Fruit fly (Drosophila melanogaster) whole organism, pupa: ENCODE results near the gene Slbp.

Experiments
- CG10348 ChIP-seq: fragments of 200-800 bp; sonication (Bioruptor generic); IDR thresholded peaks from 2 replicates; pipeline ENCODE4 v1.3.6; 2022; ENCODE audit warnings: missing biosample characterization, missing genetic modification characterization
- CG12605 ChIP-seq: fragments of 200-800 bp; sonication (Bioruptor generic); IDR thresholded peaks from 2 replicates; pipeline ENCODE4 v1.3.6; 2022; ENCODE audit warnings: missing biosample characterization, missing genetic modification characterization
- CG13204 ChIP-seq: fragments of 200-800 bp; sonication (Bioruptor generic); optimal IDR thresholded peaks from 2 replicates; lab custom pipeline; 2018; ENCODE audit warnings: missing biosample characterization, mild to moderate bottlenecking, missing genetic modification characterization, moderate library complexity
- CG14655 ChIP-seq: fragments of 200-800 bp; sonication (Bioruptor generic); optimal IDR thresholded peaks from 3 replicates; lab custom pipeline; 2017; ENCODE audit warnings: mild to moderate bottlenecking, missing biosample characterization, missing genetic modification reagents, missing genetic modification characterization
- CG15710 ChIP-seq: fragments of 200-800 bp; sonication (Bioruptor generic); optimal IDR thresholded peaks from 2 replicates; lab custom pipeline; 2018; ENCODE audit warnings: missing biosample characterization, mild to moderate bottlenecking, missing genetic modification characterization, moderate library complexity
- CG17806 ChIP-seq: fragments of 200-800 bp; sonication (Bioruptor generic); optimal IDR thresholded peaks from 2 replicates; lab custom pipeline; 2018; ENCODE audit warnings: missing biosample characterization, mild to moderate bottlenecking, missing genetic modification characterization, moderate library complexity
- CG32121 ChIP-seq: fragments of 200-800 bp; sonication (Bioruptor generic); IDR thresholded peaks from 2 replicates; pipeline ENCODE4 v1.3.6; 2022; ENCODE audit warnings: missing biosample characterization, missing genetic modification characterization
- CG34367 ChIP-seq: fragments of 200-800 bp; sonication (Bioruptor generic); optimal IDR thresholded peaks from 2 replicates; lab custom pipeline; 2018; ENCODE audit warnings: missing biosample characterization, mild to moderate bottlenecking, missing genetic modification characterization
- CG4496 ChIP-seq: fragments of 200-800 bp; sonication (Bioruptor generic); IDR thresholded peaks from 3 replicates; pipeline ENCODE4 v1.3.6; 2022; ENCODE audit warnings: missing biosample characterization, missing genetic modification characterization
- CG8159 ChIP-seq: fragments of 200-800 bp; sonication (Bioruptor generic); optimal IDR thresholded peaks from 3 replicates; lab custom pipeline; 2018; ENCODE audit warnings: missing biosample characterization, mild to moderate bottlenecking, missing genetic modification characterization, moderate library complexity
- CG8301 ChIP-seq: fragments of 200-800 bp; sonication (Bioruptor generic); optimal IDR thresholded peaks from 2 replicates; lab custom pipeline; 2018; ENCODE audit warnings: missing biosample characterization, mild to moderate bottlenecking, missing genetic modification characterization
- CG9948 ChIP-seq: fragments of 200-800 bp; sonication (Bioruptor generic); optimal IDR thresholded peaks from 2 replicates; lab custom pipeline; 2018; ENCODE audit warnings: missing biosample characterization, mild to moderate bottlenecking, missing genetic modification characterization, moderate library complexity
- D1 ChIP-seq: fragments of 200-800 bp; sonication (Bioruptor generic); optimal IDR thresholded peaks from 2 replicates; lab custom pipeline; 2018; ENCODE audit warnings: missing biosample characterization, mild to moderate bottlenecking, missing genetic modification characterization, moderate library complexity
- EcR ChIP-seq: fragments of 200-800 bp; sonication (Bioruptor generic); optimal IDR thresholded peaks from 3 replicates; lab custom pipeline; 2019; ENCODE audit warnings: missing biosample characterization, missing genetic modification characterization, mild to moderate bottlenecking, moderate library complexity, missing genetic modification reagents
- Ets98B ChIP-seq: fragments of 200-800 bp; sonication (Bioruptor generic); IDR thresholded peaks from 2 replicates; pipeline ENCODE4 v1.3.6; 2022; ENCODE audit warnings: missing biosample characterization, missing genetic modification characterization
- Pif1A ChIP-seq: fragments of 200-800 bp; sonication (Bioruptor generic); optimal IDR thresholded peaks from 3 replicates; lab custom pipeline; 2016; ENCODE audit warnings: missing biosample characterization, missing genetic modification characterization
- Pif1B ChIP-seq: fragments of 200-800 bp; sonication (Bioruptor generic); optimal IDR thresholded peaks from 3 replicates; lab custom pipeline; 2016; ENCODE audit warnings: missing biosample characterization, missing genetic modification characterization
- Snoo ChIP-seq: fragments of 200-800 bp; sonication (Bioruptor generic); optimal IDR thresholded peaks from 3 replicates; lab custom pipeline; 2017; ENCODE audit warnings: missing biosample characterization, mild to moderate bottlenecking, missing genetic modification characterization, inconsistent platforms
- fd96Ca ChIP-seq: fragments of 200-800 bp; sonication (Bioruptor generic); IDR thresholded peaks from 3 replicates; pipeline ENCODE4 v1.3.6; 2022; ENCODE audit warnings: missing biosample characterization, missing genetic modification characterization
- gl ChIP-seq: fragments of 200-800 bp; sonication (Bioruptor generic); optimal IDR thresholded peaks from 2 replicates; lab custom pipeline; 2018; ENCODE audit warnings: missing biosample characterization, mild to moderate bottlenecking, missing genetic modification characterization
- rn ChIP-seq: fragments of 200-800 bp; sonication (Bioruptor generic); IDR thresholded peaks from 2 replicates; pipeline ENCODE4 v1.3.6; 2022; ENCODE audit warnings: missing biosample characterization, missing genetic modification characterization

Gene Slbp

dm6 chr3R:29151621-29152092, 1.4 kb downstream of the Slbp start, which contains the start of gene eIF2D:
Gene eIF2D, minus strand, starts transcription at chr3R:29151794.
- TF ChIP-seq CG12605 = peak; percentile 66
- no peak for TF ChIP-seq Pif1A
- peak; percentile 61 for TF ChIP-seq CG8301 (tag; lab: Kevin White, UChicago)
- no peak for TF ChIP-seq EcR (GFP tag; lab: Kevin White, UChicago)
- peak; percentile 52; the same call in 1 of the 3 replicates for TF ChIP-seq fd96Ca (GFP tag; lab: Robert Waterston, UW)
- TF ChIP-seq CG13204 (GFP tag; lab: Kevin White, UChicago) = no peak
- no peak for TF ChIP-seq CG14655 (GFP tag; lab: Kevin White, UChicago)
- TF ChIP-seq CG8159 = peak; percentile 59
- TF ChIP-seq CG32121 (GFP tag; lab: Robert Waterston, UW) = peak; percentile 50
- TF ChIP-seq gl = no peak
- TF ChIP-seq CG10348 = no peak
- TF ChIP-seq CG4496 (GFP tag; lab: Robert Waterston, UW) = peak; percentile 68; the same call in 2 of the 3 replicates
- TF ChIP-seq Snoo (tag; lab: Kevin White, UChicago) = peak; percentile 49
- TF ChIP-seq Ets98B (GFP tag; lab: Robert Waterston, UW) = peak; percentile 73
- TF ChIP-seq Pif1B (GFP tag; lab: Kevin White, UChicago) = no peak
- TF ChIP-seq CG17806 = peak; percentile 49
- TF ChIP-seq CG34367 (tag; lab: Kevin White, UChicago) = peak; percentile 28
- TF ChIP-seq rn = no peak
- peak; percentile 20 for TF ChIP-seq CG9948
- TF ChIP-seq CG15710 (tag; lab: Kevin White, UChicago) = peak; percentile 42
- TF ChIP-seq D1 (tag; lab: Kevin White, UChicago) = no peak

- TF ChIP-seq Pif1B (GFP tag; lab: Kevin White, UChicago) (no peak), CG8159 (no peak), D1 (tag; lab: Kevin White, UChicago) (no peak), CG34367 (tag; lab: Kevin White, UChicago) (no peak), CG4496 (GFP tag; lab: Robert Waterston, UW) (peak; percentile 59; the same call in 2 of the 3 replicates), EcR (GFP tag; lab: Kevin White, UChicago) (peak; percentile 67), CG17806 (no peak), gl (no peak), fd96Ca (GFP tag; lab: Robert Waterston, UW) (no peak), rn (no peak), CG14655 (GFP tag; lab: Kevin White, UChicago) (no peak), Ets98B (GFP tag; lab: Robert Waterston, UW) (0 out of 2 replicates have a peak, but pooled peaks have one; percentile 7), Snoo (tag; lab: Kevin White, UChicago) (peak; percentile 37), CG12605 (peak; percentile 54; the same call in 1 of the 2 replicates), CG15710 (tag; lab: Kevin White, UChicago) (peak; percentile 6), CG8301 (tag; lab: Kevin White, UChicago) (no peak), CG9948 (no peak), CG10348 (no peak), Pif1A (no peak), CG32121 (GFP tag; lab: Robert Waterston, UW) (peak; percentile 55), CG13204 (GFP tag; lab: Kevin White, UChicago) (no peak)
Measured at dm6 chr3R:29148072-29148471, 5.0 kb downstream of the Slbp start, which contains the start of the genes CG11882 and Pglym78. Gene CG11882, minus strand, starts transcription at chr3R:29148172. Gene Pglym78, plus strand, starts transcription at chr3R:29148248.

dm6 chr3R:29146710-29147109, 6.4 kb downstream of the Slbp start, which contains the start of gene CG14511:
Gene CG14511, minus strand, starts transcription at chr3R:29146893.
- no peak for TF ChIP-seq D1 (tag; lab: Kevin White, UChicago)
- TF ChIP-seq CG12605 = peak; percentile 40; the same call in 1 of the 2 replicates

dm6 chr3R:29139767-29140755, 13.0 kb downstream of the Slbp start:
- TF ChIP-seq CG8301 (tag; lab: Kevin White, UChicago) = peak; percentile 1
- TF ChIP-seq CG10348 = no peak
- TF ChIP-seq rn = no peak
- TF ChIP-seq D1 (tag; lab: Kevin White, UChicago) = no peak
- no peak for TF ChIP-seq CG4496 (GFP tag; lab: Robert Waterston, UW)
- no peak for TF ChIP-seq CG9948
- no peak for TF ChIP-seq CG32121 (GFP tag; lab: Robert Waterston, UW)
- 0 out of 3 replicates have a peak, but pooled peaks have one; percentile 5 for TF ChIP-seq fd96Ca (GFP tag; lab: Robert Waterston, UW)
- peak; percentile 37 for TF ChIP-seq EcR (GFP tag; lab: Kevin White, UChicago)
- TF ChIP-seq Pif1B (GFP tag; lab: Kevin White, UChicago) = no peak
- TF ChIP-seq CG34367 (tag; lab: Kevin White, UChicago) = no peak
- TF ChIP-seq CG17806 = peak; percentile 51
- peak; percentile 19 for TF ChIP-seq gl
- TF ChIP-seq Snoo (tag; lab: Kevin White, UChicago) = no peak
- no peak for TF ChIP-seq Pif1A
- TF ChIP-seq CG15710 (tag; lab: Kevin White, UChicago) = no peak
- TF ChIP-seq Ets98B (GFP tag; lab: Robert Waterston, UW) = no peak
- no peak for TF ChIP-seq CG13204 (GFP tag; lab: Kevin White, UChicago)
- TF ChIP-seq CG8159 = peak; percentile 69

dm6 chr3R:29138961-29139527, 14.0 kb downstream of the Slbp start:
- TF ChIP-seq fd96Ca (GFP tag; lab: Robert Waterston, UW) (peak; percentile 6; the same call in 1 of the 3 replicates), CG8301 (tag; lab: Kevin White, UChicago) (no peak)
